Worm (Caenorhabditis elegans) whole organism, early embryonic: ENCODE data around the gene mdf-1.

Experiments used
- B0310.2 ChIP-seq: sonication (generic microtip); optimal IDR thresholded peaks from 2 replicates; lab custom pipeline; 2016; ENCODE audit warnings: mild to moderate bottlenecking, missing genetic modification characterization, missing compliant biosample characterization
- F13C5.2 ChIP-seq: sonication (generic microtip); optimal IDR thresholded peaks from 2 replicates; lab custom pipeline; 2017; ENCODE audit warnings: mild to moderate bottlenecking, missing genetic modification characterization, inconsistent platforms, missing compliant biosample characterization
- aly-1 ChIP-seq: sonication (generic microtip); optimal IDR thresholded peaks from 2 replicates; lab custom pipeline; 2016; ENCODE audit warnings: missing genetic modification characterization, missing compliant biosample characterization
- ama-1 ChIP-seq: fragments of 150-350 bp; optimal IDR thresholded peaks from 2 replicates; lab custom pipeline; 2014
- ceh-13 ChIP-seq: fragments of 200-800 bp; sonication (Bioruptor generic); optimal IDR thresholded peaks from 2 replicates; lab custom pipeline; 2018; ENCODE audit warnings: mild to moderate bottlenecking, missing genetic modification characterization, missing compliant biosample characterization
- ceh-36 ChIP-seq: sonication (generic microtip); optimal IDR thresholded peaks from 2 replicates; lab custom pipeline; 2016; ENCODE audit warnings: missing genetic modification characterization, inconsistent platforms, missing compliant biosample characterization
- ets-7 ChIP-seq: sonication (generic microtip); optimal IDR thresholded peaks from 2 replicates; lab custom pipeline; 2016; ENCODE audit warnings: missing genotype, missing genetic modification characterization, missing compliant biosample characterization
- flt-1 ChIP-seq: fragments of 200-800 bp; sonication (Bioruptor generic); IDR thresholded peaks from 2 replicates; pipeline ENCODE4 v1.3.6; 2022; ENCODE audit warnings: missing genetic modification characterization, missing compliant biosample characterization
- hmbx-1 ChIP-seq: sonication (generic microtip); optimal IDR thresholded peaks from 2 replicates; lab custom pipeline; 2016; ENCODE audit warnings: mild to moderate bottlenecking, missing genetic modification characterization, missing compliant biosample characterization
- hmg-4 ChIP-seq: fragments of 200-800 bp; sonication (Bioruptor generic); optimal IDR thresholded peaks from 2 replicates; lab custom pipeline; 2018; ENCODE audit warnings: mild to moderate bottlenecking, missing genetic modification characterization, missing compliant biosample characterization
- hnd-1 ChIP-seq: sonication (generic microtip); optimal IDR thresholded peaks from 2 replicates; lab custom pipeline; 2016; ENCODE audit warnings: missing genetic modification characterization, missing compliant biosample characterization
- pes-1 ChIP-seq: fragments of 200-800 bp; sonication (Bioruptor generic); IDR thresholded peaks from 2 replicates; pipeline ENCODE4 v1.3.6; 2022; ENCODE audit warnings: missing genetic modification reagents, missing genetic modification characterization, missing compliant biosample characterization
- scrt-1 ChIP-seq: fragments of 200-800 bp; sonication (Bioruptor generic); IDR thresholded peaks from 2 replicates; pipeline ENCODE4 v1.3.6; 2022; ENCODE audit warnings: missing genetic modification characterization, missing compliant biosample characterization
- sea-1 ChIP-seq: fragments of 200-800 bp; sonication (Bioruptor generic); conservative IDR thresholded peaks from 2 replicates; pipeline ENCODE4 v1.3.6; 2022; ENCODE audit warnings: missing genetic modification characterization, missing compliant biosample characterization
- tbx-11 ChIP-seq: fragments of 200-800 bp; sonication (Bioruptor generic); IDR thresholded peaks from 2 replicates; pipeline ENCODE4 v1.3.6; 2022; ENCODE audit warnings: missing genetic modification characterization, missing compliant biosample characterization
- tbx-37 ChIP-seq: fragments of 200-800 bp; sonication (Bioruptor generic); conservative IDR thresholded peaks from 2 replicates; pipeline ENCODE4 v1.3.6; 2022; ENCODE audit warnings: missing genetic modification reagents, missing genetic modification characterization, missing compliant biosample characterization
- tra-4 ChIP-seq: sonication (generic microtip); optimal IDR thresholded peaks from 2 replicates; lab custom pipeline; 2017; ENCODE audit warnings: missing genetic modification characterization, missing compliant biosample characterization

The mdf-1 gene

DNA sequence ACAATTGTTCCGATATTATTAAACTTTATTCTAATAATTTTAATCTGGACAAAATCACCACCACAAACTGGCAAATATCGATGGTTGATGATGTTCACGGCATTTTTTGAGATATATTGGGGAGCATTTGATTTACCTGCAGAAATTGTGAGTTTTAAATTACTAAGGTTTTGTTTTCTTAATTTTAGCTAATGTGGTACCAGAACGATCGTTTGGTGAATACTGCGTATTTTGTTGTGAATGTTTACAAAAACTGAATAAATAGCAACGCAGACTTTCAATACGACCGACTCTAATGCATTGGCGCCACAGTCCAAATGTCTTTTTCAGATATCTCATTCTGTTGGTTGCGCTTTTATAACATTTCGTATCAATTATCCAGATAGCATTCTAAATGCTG, 22.3 kb downstream of the mdf-1 start:
- TF ChIP-seq ets-7 = no peak
- TF ChIP-seq tra-4 = no peak
- TF ChIP-seq pes-1 (GFP tag; lab: Robert Waterston, UW) = no peak
- TF ChIP-seq B0310.2 (tag; lab: Kevin White, UChicago) = no peak
- TF ChIP-seq hnd-1 = no peak
- TF ChIP-seq aly-1 (tag; lab: Kevin White, UChicago) = no peak
- no peak for TF ChIP-seq ama-1 (lab: Kevin White, UChicago)
- TF ChIP-seq hmg-4 (GFP tag; lab: Kevin White, UChicago) = no peak
- no peak for TF ChIP-seq hmbx-1 (tag; lab: Kevin White, UChicago)
- no peak for TF ChIP-seq F13C5.2 (tag; lab: Kevin White, UChicago)
- TF ChIP-seq sea-1 (GFP tag; lab: Robert Waterston, UW) = no peak
- TF ChIP-seq ceh-36 = no peak
- no peak for TF ChIP-seq flt-1 (GFP tag; lab: Robert Waterston, UW)
- TF ChIP-seq ceh-13 (GFP tag; lab: Kevin White, UChicago) = no peak

ce11 chrV:9518832-9519231, 25.2 kb downstream of the mdf-1 start, which contains the start of gene C50F4.8:
Gene C50F4.8 (minus strand): TSS chrV:9518859.
- TF ChIP-seq ceh-13 (GFP tag; lab: Kevin White, UChicago) = no peak
- TF ChIP-seq ama-1 (lab: Kevin White, UChicago) = no peak
- TF ChIP-seq pes-1 (GFP tag; lab: Robert Waterston, UW) = no peak
- no peak for TF ChIP-seq tra-4
- TF ChIP-seq ets-7 = no peak
- TF ChIP-seq F13C5.2 (tag; lab: Kevin White, UChicago) = no peak
- no peak for TF ChIP-seq hnd-1
- TF ChIP-seq ceh-36 = no peak
- TF ChIP-seq sea-1 (GFP tag; lab: Robert Waterston, UW) = no peak
- no peak for TF ChIP-seq tbx-37
- no peak for TF ChIP-seq hmg-4 (GFP tag; lab: Kevin White, UChicago)
- no peak for TF ChIP-seq tbx-11 (GFP tag; lab: Robert Waterston, UW)

- TF ChIP-seq hnd-1 = no peak
- TF ChIP-seq tra-4 = no peak
- TF ChIP-seq sea-1 (GFP tag; lab: Robert Waterston, UW) = no peak
- no peak for TF ChIP-seq aly-1 (tag; lab: Kevin White, UChicago)
- TF ChIP-seq ceh-13 (GFP tag; lab: Kevin White, UChicago) = no peak
- no peak for TF ChIP-seq B0310.2 (tag; lab: Kevin White, UChicago)
- no peak for TF ChIP-seq hmg-4 (GFP tag; lab: Kevin White, UChicago)
- TF ChIP-seq tbx-37 = no peak
- TF ChIP-seq ama-1 (lab: Kevin White, UChicago) = no peak
- no peak for TF ChIP-seq F13C5.2 (tag; lab: Kevin White, UChicago)
- TF ChIP-seq ets-7 = no peak
- TF ChIP-seq flt-1 (GFP tag; lab: Robert Waterston, UW) = no peak
- no peak for TF ChIP-seq hmbx-1 (tag; lab: Kevin White, UChicago)
- TF ChIP-seq ceh-36 = no peak
- no peak for TF ChIP-seq scrt-1 (GFP tag; lab: Robert Waterston, UW)
These were observed 27.7 kb downstream of the mdf-1 start for ce11 chrV:9516280-9516679.

DNA sequence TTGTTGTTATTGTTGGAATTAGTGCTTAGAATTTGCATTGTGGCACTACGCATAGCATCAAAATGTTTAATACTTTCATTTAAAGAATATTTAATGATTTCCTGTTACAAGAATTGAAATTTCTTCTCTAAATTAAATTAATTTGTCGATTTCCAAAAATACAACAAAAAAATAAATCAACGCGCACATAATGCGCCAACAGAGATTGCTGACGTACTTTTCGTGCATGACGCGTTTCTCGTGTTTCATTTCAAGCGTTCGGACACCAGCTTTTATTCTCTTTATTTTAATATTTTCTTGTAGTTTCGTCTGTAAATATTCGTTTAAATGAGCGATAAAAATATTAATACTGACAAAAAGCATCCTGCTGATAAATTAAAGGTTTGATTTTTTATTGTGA, 30.4 kb downstream of the mdf-1 start, which contains the start of gene eif-2Bdelta:
eif-2Bdelta (plus strand) TSS at position 235 of the 400 bp plus-strand sequence.
- TF ChIP-seq scrt-1 (GFP tag; lab: Robert Waterston, UW) (no peak), aly-1 (tag; lab: Kevin White, UChicago) (no peak), hnd-1 (no peak), hmbx-1 (tag; lab: Kevin White, UChicago) (no peak), pes-1 (GFP tag; lab: Robert Waterston, UW) (no peak), flt-1 (GFP tag; lab: Robert Waterston, UW) (no peak)

- TF ChIP-seq ets-7 (no peak), flt-1 (GFP tag; lab: Robert Waterston, UW) (no peak), pes-1 (GFP tag; lab: Robert Waterston, UW) (no peak), hnd-1 (no peak), ceh-13 (GFP tag; lab: Kevin White, UChicago) (no peak), sea-1 (GFP tag; lab: Robert Waterston, UW) (no peak), aly-1 (tag; lab: Kevin White, UChicago) (no peak), ceh-36 (no peak), ama-1 (lab: Kevin White, UChicago) (no peak), hmbx-1 (tag; lab: Kevin White, UChicago) (no peak), hmg-4 (GFP tag; lab: Kevin White, UChicago) (no peak), tbx-37 (no peak), F13C5.2 (tag; lab: Kevin White, UChicago) (no peak), tra-4 (no peak), scrt-1 (GFP tag; lab: Robert Waterston, UW) (no peak), tbx-11 (GFP tag; lab: Robert Waterston, UW) (no peak), B0310.2 (tag; lab: Kevin White, UChicago) (no peak)
These were observed 34.4 kb downstream of the mdf-1 start for ce11 chrV:9509597-9509996.

- no peak for TF ChIP-seq pes-1 (GFP tag; lab: Robert Waterston, UW)
- TF ChIP-seq ets-7 = no peak
- no peak for TF ChIP-seq scrt-1 (GFP tag; lab: Robert Waterston, UW)
- TF ChIP-seq B0310.2 (tag; lab: Kevin White, UChicago) = no peak
- TF ChIP-seq sea-1 (GFP tag; lab: Robert Waterston, UW) = no peak
- TF ChIP-seq hmbx-1 (tag; lab: Kevin White, UChicago) = no peak
- TF ChIP-seq hmg-4 (GFP tag; lab: Kevin White, UChicago) = no peak
- no peak for TF ChIP-seq tbx-37
These were observed 36.3 kb downstream of the mdf-1 start, which contains the start of gene acs-14 for ce11 chrV:9507742-9508141. Gene acs-14 (plus strand): TSS chrV:9508132.

DNA sequence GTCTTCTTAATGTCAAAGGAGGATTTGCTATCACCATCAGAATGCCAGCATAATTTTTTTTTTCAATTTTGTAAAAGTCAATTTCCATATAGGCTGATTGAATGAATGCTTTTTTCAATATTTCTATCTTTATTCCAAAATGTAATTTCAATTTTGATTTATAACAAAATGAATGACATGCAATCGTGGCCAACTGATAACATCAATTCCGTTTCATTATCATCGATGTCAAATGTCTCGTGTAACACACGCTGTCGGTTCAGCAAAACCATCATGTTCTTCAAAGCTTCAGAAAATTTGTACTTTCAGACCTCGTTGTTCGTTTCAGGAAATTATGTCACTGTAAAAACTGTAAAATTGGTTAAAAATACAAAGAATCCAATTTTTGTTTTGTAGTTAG, 37.1 kb downstream of the mdf-1 start:
- no peak for TF ChIP-seq ceh-13 (GFP tag; lab: Kevin White, UChicago)
- TF ChIP-seq hmbx-1 (tag; lab: Kevin White, UChicago) = no peak
- no peak for TF ChIP-seq ets-7
- TF ChIP-seq scrt-1 (GFP tag; lab: Robert Waterston, UW) = no peak
